Fruit fly (Drosophila melanogaster) whole organism, embryonic: ENCODE data around the gene Cbl.

Experiments used
- ATbp ChIP-seq: fragments of 200-800 bp; sonication (Bioruptor generic); optimal IDR thresholded peaks from 2 replicates; lab custom pipeline; 2017; ENCODE audit warnings: missing biosample characterization, mild to moderate bottlenecking, missing genetic modification characterization, missing genetic modification reagents
- Ada2b ChIP-seq: fragments of 200-800 bp; sonication (Bioruptor generic); IDR thresholded peaks from 2 replicates; pipeline ENCODE4 v1.3.6; 2022; ENCODE audit warnings: missing biosample characterization, missing genetic modification characterization
- B-H1 ChIP-seq: fragments of 200-800 bp; sonication (Bioruptor generic); IDR thresholded peaks from 3 replicates; pipeline ENCODE4 v1.3.6; 2022; ENCODE audit warnings: missing biosample characterization, missing genetic modification characterization
- CG10147 ChIP-seq: fragments of 200-800 bp; sonication (Bioruptor generic); optimal IDR thresholded peaks from 2 replicates; lab custom pipeline; 2019; ENCODE audit warnings: missing biosample characterization, mild to moderate bottlenecking, missing genetic modification characterization, moderate library complexity
- CG11504 ChIP-seq: fragments of 200-800 bp; sonication (Bioruptor generic); optimal IDR thresholded peaks from 3 replicates; lab custom pipeline; 2019; ENCODE audit warnings: missing biosample characterization, mild to moderate bottlenecking, missing genetic modification characterization, moderate library complexity
- CG11723 ChIP-seq: fragments of 200-800 bp; sonication (Bioruptor generic); optimal IDR thresholded peaks from 2 replicates; lab custom pipeline; 2017; ENCODE audit warnings: missing biosample characterization, mild to moderate bottlenecking, missing genetic modification characterization
- CG12299 ChIP-seq: fragments of 200-800 bp; sonication (Bioruptor generic); optimal IDR thresholded peaks from 2 replicates; lab custom pipeline; 2018; ENCODE audit warnings: missing biosample characterization, mild to moderate bottlenecking, missing genetic modification characterization
- CG13775 ChIP-seq: fragments of 200-800 bp; sonication (Bioruptor generic); optimal IDR thresholded peaks from 3 replicates; lab custom pipeline; 2017; ENCODE audit warnings: missing biosample characterization, mild to moderate bottlenecking, missing genetic modification characterization
- CG16863 ChIP-seq: fragments of 200-800 bp; sonication (Bioruptor generic); optimal IDR thresholded peaks from 3 replicates; lab custom pipeline; 2016; ENCODE audit warnings: missing biosample characterization, missing genetic modification characterization
- CG2199 ChIP-seq: fragments of 200-800 bp; sonication (Bioruptor generic); IDR thresholded peaks from 3 replicates; pipeline ENCODE4 v1.3.6; 2022; ENCODE audit warnings: missing biosample characterization, missing genetic modification characterization
- CG2202 ChIP-seq: fragments of 200-800 bp; sonication (Bioruptor generic); optimal IDR thresholded peaks from 2 replicates; lab custom pipeline; 2018; ENCODE audit warnings: missing biosample characterization, mild to moderate bottlenecking, missing genetic modification characterization
- CG2712 ChIP-seq: fragments of 200-800 bp; optimal IDR thresholded peaks from 3 replicates; lab custom pipeline; 2019; ENCODE audit warnings: missing biosample characterization, mild to moderate bottlenecking, missing genetic modification characterization, moderate library complexity
- CG30403 ChIP-seq: fragments of 200-800 bp; sonication (Bioruptor generic); optimal IDR thresholded peaks from 3 replicates; lab custom pipeline; 2016; ENCODE audit warnings: missing biosample characterization, missing genetic modification characterization
- CG4707 ChIP-seq: fragments of 200-800 bp; sonication (Bioruptor generic); optimal IDR thresholded peaks from 2 replicates; lab custom pipeline; 2018; ENCODE audit warnings: missing biosample characterization, mild to moderate bottlenecking, missing genetic modification characterization, moderate library complexity
- CG6654 ChIP-seq: fragments of 200-800 bp; sonication (Bioruptor generic); optimal IDR thresholded peaks from 2 replicates; lab custom pipeline; 2017; ENCODE audit warnings: missing biosample characterization, mild to moderate bottlenecking, missing genetic modification characterization
- CG6689 ChIP-seq: fragments of 200-800 bp; sonication (Bioruptor generic); IDR thresholded peaks from 2 replicates; pipeline ENCODE4 v1.3.6; 2022; ENCODE audit warnings: missing biosample characterization, missing genetic modification characterization
- CG6854 ChIP-seq: fragments of 200-800 bp; sonication (Bioruptor generic); optimal IDR thresholded peaks from 3 replicates; lab custom pipeline; 2017; ENCODE audit warnings: missing biosample characterization, mild to moderate bottlenecking, missing genetic modification characterization
- CG7372 ChIP-seq: fragments of 200-800 bp; sonication (Bioruptor generic); IDR thresholded peaks from 2 replicates; pipeline ENCODE4 v1.3.6; 2022; ENCODE audit warnings: missing biosample characterization, missing genetic modification characterization
- CG7786 ChIP-seq: fragments of 200-800 bp; sonication (Bioruptor generic); optimal IDR thresholded peaks from 2 replicates; lab custom pipeline; 2016; ENCODE audit warnings: missing biosample characterization, missing genetic modification characterization
- CG8359 ChIP-seq: fragments of 200-800 bp; sonication (Bioruptor generic); optimal IDR thresholded peaks from 2 replicates; lab custom pipeline; 2017; ENCODE audit warnings: missing biosample characterization, mild to moderate bottlenecking, missing genetic modification characterization, borderline replicate concordance
- CG9876 ChIP-seq: fragments of 200-800 bp; sonication (Bioruptor generic); optimal IDR thresholded peaks from 2 replicates; lab custom pipeline; 2016; ENCODE audit warnings: missing biosample characterization, missing genetic modification characterization
- CTCF ChIP-seq: fragments of 200-800 bp; sonication (Bioruptor generic); optimal IDR thresholded peaks from 2 replicates; lab custom pipeline; 2017; ENCODE audit warnings: missing biosample characterization, mild to moderate bottlenecking, missing genetic modification characterization, moderate library complexity
- CoRest ChIP-seq: fragments of 200-800 bp; sonication (Bioruptor generic); optimal IDR thresholded peaks from 3 replicates; lab custom pipeline; 2018; ENCODE audit warnings: missing biosample characterization, mild to moderate bottlenecking, missing genetic modification characterization, moderate library complexity
- D ChIP-seq, 2 experiments: fragments of 200-800 bp in 1 of 2; fragments of >200 bp in 1 of 2; sonication (Bioruptor generic) in 1 of 2; optimal IDR thresholded peaks; 2 replicates in 1 of 2; 3 replicates in 1 of 2; lab custom pipeline; 2017; ENCODE audit warnings: mild to moderate bottlenecking in 1 of 2, missing biosample characterization in 1 of 2, missing genetic modification characterization in 1 of 2, missing genetic modification reagents in 1 of 2
- Dip2 ChIP-seq: fragments of 200-800 bp; sonication (Bioruptor generic); IDR thresholded peaks from 2 replicates; pipeline ENCODE4 v1.3.6; 2022; ENCODE audit warnings: missing biosample characterization, missing genetic modification characterization
- E2f2 ChIP-seq: fragments of 200-800 bp; sonication (Bioruptor generic); IDR thresholded peaks from 2 replicates; pipeline ENCODE4 v1.3.6; 2022; ENCODE audit warnings: missing biosample characterization, missing genetic modification characterization
- Elba2 ChIP-seq: fragments of 200-800 bp; sonication (Bioruptor generic); optimal IDR thresholded peaks from 3 replicates; lab custom pipeline; 2016; ENCODE audit warnings: missing biosample characterization, missing genetic modification characterization
- Ets97D ChIP-seq: fragments of 200-800 bp; sonication (Bioruptor generic); optimal IDR thresholded peaks from 3 replicates; lab custom pipeline; 2016; ENCODE audit warnings: missing biosample characterization, missing genetic modification characterization
- HLHmδ ChIP-seq: fragments of 200-800 bp; sonication (Bioruptor generic); optimal IDR thresholded peaks from 2 replicates; lab custom pipeline; 2018; ENCODE audit warnings: missing biosample characterization, mild to moderate bottlenecking, missing genetic modification characterization, moderate library complexity
- Hand ChIP-seq: fragments of 200-800 bp; sonication (Bioruptor generic); optimal IDR thresholded peaks from 2 replicates; lab custom pipeline; 2017; ENCODE audit warnings: mild to moderate bottlenecking, missing biosample characterization, missing genetic modification reagents, missing genetic modification characterization
- Mrtf ChIP-seq: fragments of 200-800 bp; sonication (Bioruptor generic); IDR thresholded peaks from 3 replicates; pipeline ENCODE4 v1.3.6; 2022; ENCODE audit warnings: missing biosample characterization, missing genetic modification characterization
- Pdp1 ChIP-seq, 2 experiments: fragments of 200-800 bp; sonication (Bioruptor generic); optimal IDR thresholded peaks; 3 replicates each; lab custom pipeline; 2016; ENCODE audit warnings: missing biosample characterization in 2 of 2, missing genetic modification characterization in 2 of 2, mild to moderate bottlenecking in 1 of 2, moderate library complexity in 1 of 2
- Ptx1 ChIP-seq: fragments of 200-800 bp; sonication (Bioruptor generic); IDR thresholded peaks from 2 replicates; pipeline ENCODE4 v1.3.6; 2022; ENCODE audit warnings: missing biosample characterization, missing genetic modification characterization
- Scr ChIP-seq: fragments of 200-800 bp; sonication (Bioruptor generic); IDR thresholded peaks from 2 replicates; pipeline ENCODE4 v1.3.6; 2022; ENCODE audit warnings: missing biosample characterization, missing genetic modification characterization; ENCODE audit not compliant: partially characterized antibody
- Sox102F ChIP-seq: fragments of 200-800 bp; sonication (Bioruptor generic); optimal IDR thresholded peaks from 2 replicates; lab custom pipeline; 2018; ENCODE audit warnings: missing biosample characterization, mild to moderate bottlenecking, missing genetic modification characterization, moderate library complexity
- abd-A ChIP-seq: fragments of 200-800 bp; sonication (Bioruptor generic); optimal IDR thresholded peaks from 3 replicates; lab custom pipeline; 2019; ENCODE audit warnings: missing biosample characterization, mild to moderate bottlenecking, missing genetic modification characterization, moderate library complexity
- cg ChIP-seq: fragments of 200-800 bp; sonication (Bioruptor generic); optimal IDR thresholded peaks from 3 replicates; lab custom pipeline; 2019; ENCODE audit warnings: missing biosample characterization, mild to moderate bottlenecking, missing genetic modification characterization, moderate library complexity
- crol ChIP-seq: fragments of 200-800 bp; sonication (Bioruptor generic); IDR thresholded peaks from 2 replicates; pipeline ENCODE4 v1.3.6; 2022; ENCODE audit warnings: missing biosample characterization, missing genetic modification characterization
- dmrt11E ChIP-seq: fragments of 200-800 bp; sonication (Bioruptor generic); optimal IDR thresholded peaks from 3 replicates; lab custom pipeline; 2018; ENCODE audit warnings: missing biosample characterization, mild to moderate bottlenecking, missing genetic modification characterization, moderate library complexity
- en ChIP-seq: fragments of 200-800 bp; sonication (Bioruptor generic); optimal IDR thresholded peaks from 2 replicates; lab custom pipeline; 2016; ENCODE audit warnings: missing biosample characterization, missing genetic modification characterization
- hbn ChIP-seq: fragments of 200-800 bp; sonication (Bioruptor generic); IDR thresholded peaks from 2 replicates; pipeline ENCODE4 v1.3.6; 2022; ENCODE audit warnings: missing biosample characterization, missing genetic modification characterization; ENCODE audit not compliant: partially characterized antibody
- sd ChIP-seq: fragments of 200-800 bp; sonication (Bioruptor generic); optimal IDR thresholded peaks from 3 replicates; lab custom pipeline; 2018; ENCODE audit warnings: missing biosample characterization, mild to moderate bottlenecking, missing genetic modification characterization, moderate library complexity
- sens ChIP-seq: fragments of 200-800 bp; sonication (Bioruptor generic); peaks from one replicate; lab custom pipeline; 2016; ENCODE audit warnings: missing biosample characterization, missing genetic modification characterization
- sima ChIP-seq: fragments of 200-800 bp; sonication (Bioruptor generic); optimal IDR thresholded peaks from 2 replicates; lab custom pipeline; 2016; ENCODE audit warnings: missing biosample characterization, missing genetic modification characterization
- slp2 ChIP-seq: fragments of 200-800 bp; sonication (Bioruptor generic); optimal IDR thresholded peaks from 2 replicates; lab custom pipeline; 2016; ENCODE audit warnings: missing biosample characterization, missing genetic modification characterization
- tin ChIP-seq: fragments of 200-800 bp; sonication (Bioruptor generic); optimal IDR thresholded peaks from 3 replicates; lab custom pipeline; 2016; ENCODE audit warnings: missing biosample characterization, missing genetic modification characterization
- tll ChIP-seq, 2 experiments: fragments of 200-800 bp in 1 of 2; fragments of >200 bp in 1 of 2; sonication (Bioruptor generic) in 1 of 2; optimal IDR thresholded peaks; 2 replicates each; lab custom pipeline; 2017 to 2019; ENCODE audit warnings: missing biosample characterization in 2 of 2, missing genetic modification characterization in 2 of 2, mild to moderate bottlenecking in 1 of 2, moderate library complexity in 1 of 2
- ttk ChIP-seq: fragments of 200-800 bp; sonication (Bioruptor generic); IDR thresholded peaks from 2 replicates; pipeline ENCODE4 v2.1.2; 2022; ENCODE audit warnings: missing biosample characterization, missing genetic modification characterization

Gene Cbl

DNA sequence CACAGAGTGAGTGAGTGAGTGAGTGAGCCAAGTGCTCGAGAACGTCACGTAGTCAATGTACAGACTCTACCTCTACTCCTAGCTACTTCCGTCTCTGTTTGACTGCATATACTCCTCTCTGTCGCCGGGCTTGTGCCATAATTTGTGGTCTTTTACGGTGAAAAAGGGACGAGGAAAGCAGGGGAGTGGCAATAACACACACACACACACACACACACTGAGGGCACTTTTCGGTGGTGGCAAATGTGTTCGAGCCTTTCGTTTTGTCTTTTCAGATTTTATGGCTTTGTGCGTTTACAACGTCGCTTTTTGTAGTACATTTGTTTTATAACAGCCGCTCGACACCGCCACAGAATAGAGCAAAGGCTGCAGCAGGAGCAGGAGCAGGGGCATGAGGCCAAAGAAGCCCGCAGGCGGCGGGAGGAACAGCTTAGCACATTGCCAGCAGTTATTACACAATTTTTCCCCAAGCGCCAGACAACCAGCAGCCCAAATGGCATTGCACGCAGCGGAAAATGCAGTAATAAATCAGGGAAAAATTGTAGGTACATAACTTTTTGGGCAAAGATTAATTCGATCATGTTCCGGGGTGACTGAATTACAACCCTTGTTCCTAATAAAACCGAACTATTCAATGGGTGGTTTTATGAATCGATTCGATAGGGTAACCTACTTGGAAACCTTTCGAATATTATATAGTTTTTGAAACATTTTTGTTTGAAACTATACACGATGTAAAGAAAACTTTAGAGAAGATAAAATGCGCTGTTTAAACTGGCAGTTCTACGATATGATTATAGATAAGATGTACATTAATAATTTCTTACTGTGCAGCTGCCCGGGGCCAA lies 34.2 kb downstream of the Cbl start (continued):
- TF ChIP-seq en (GFP tag; lab: Kevin White, UChicago), result no peak
- no peak for TF ChIP-seq CG16863 (GFP tag; lab: Kevin White, UChicago)
- peak; percentile 0 for TF ChIP-seq dmrt11E
- no peak for TF ChIP-seq CG11723 (GFP tag; lab: Kevin White, UChicago)
- TF ChIP-seq CG2202, result no peak
- TF ChIP-seq Ets97D (GFP tag; lab: Kevin White, UChicago), result no peak
- peak; percentile 9 for TF ChIP-seq CG4707 (GFP tag; lab: Kevin White, UChicago)
- TF ChIP-seq CTCF (GFP tag; lab: Kevin White, UChicago), result no peak
- TF ChIP-seq CG11504, result peak; percentile 61
- TF ChIP-seq CG6854, result no peak
- TF ChIP-seq tll (GFP tag; optimal IDR thresholded peaks at IDR 0.05; lab: Kevin White, UChicago), result peak in 1 of 2 experiments; percentile 33
- no peak for TF ChIP-seq ttk
- TF ChIP-seq sd (tag; lab: Kevin White, UChicago), result no peak
- no peak for TF ChIP-seq sima (GFP tag; lab: Kevin White, UChicago)
- TF ChIP-seq E2f2, result 0 out of 2 replicates have a peak, but pooled peaks have one; percentile 7
- TF ChIP-seq ATbp (GFP tag; lab: Kevin White, UChicago), result peak; percentile 0
- TF ChIP-seq B-H1 (GFP tag; lab: Robert Waterston, UW), result no peak
- peak; percentile 36 for TF ChIP-seq CG30403 (GFP tag; lab: Kevin White, UChicago)
- TF ChIP-seq CG6654 (GFP tag; lab: Kevin White, UChicago), result no peak
- no peak for TF ChIP-seq CG12299 (tag; lab: Kevin White, UChicago)
- TF ChIP-seq CG9876 (GFP tag; lab: Kevin White, UChicago), result no peak
- TF ChIP-seq Elba2 (GFP tag; lab: Kevin White, UChicago), result no peak
- TF ChIP-seq Sox102F, result peak; percentile 36
- TF ChIP-seq CG6689 (GFP tag; lab: Robert Waterston, UW), result 0 out of 2 replicates have a peak, but pooled peaks have one; percentile 29
- TF ChIP-seq hbn (GFP tag; lab: Robert Waterston, UW), result no peak
- TF ChIP-seq CG2199 (GFP tag; lab: Robert Waterston, UW), result peak; percentile 71; the same call in 1 of the 3 replicates
- TF ChIP-seq CG7786 (GFP tag; lab: Kevin White, UChicago), result no peak
- peak; percentile 49 for TF ChIP-seq sens (GFP tag; lab: Kevin White, UChicago)
- peak; percentile 11 for TF ChIP-seq CG8359 (GFP tag; lab: Kevin White, UChicago)
- no peak for TF ChIP-seq Ada2b (GFP tag; lab: Robert Waterston, UW)
- peak; percentile 14 for TF ChIP-seq CoRest (tag; lab: Kevin White, UChicago)
- TF ChIP-seq Hand (GFP tag; lab: Kevin White, UChicago), result no peak
- peak; percentile 30; the same call in 1 of the 2 replicates for TF ChIP-seq Ptx1 (GFP tag; lab: Robert Waterston, UW)
- TF ChIP-seq HLHmδ (GFP tag; lab: Kevin White, UChicago), result peak; percentile 19
- TF ChIP-seq Dip2, result no peak
- TF ChIP-seq CG10147 (GFP tag; lab: Kevin White, UChicago), result peak; percentile 4
- peak; percentile 88 for TF ChIP-seq crol (GFP tag; lab: Robert Waterston, UW)
- 0 out of 2 replicates have a peak, but pooled peaks have one; percentile 14 for TF ChIP-seq Scr (GFP tag; lab: Robert Waterston, UW)
- TF ChIP-seq Mrtf (GFP tag; lab: Robert Waterston, UW), result no peak
- TF ChIP-seq CG7372 (GFP tag; lab: Robert Waterston, UW), result no peak
- peak; percentile 92 for TF ChIP-seq abd-A
- TF ChIP-seq Pdp1 (GFP tag; optimal IDR thresholded peaks at IDR 0.05; lab: Kevin White, UChicago), result peak in 1 of 2 experiments; percentile 59
- peak; percentile 23 for TF ChIP-seq CG13775 (GFP tag; lab: Kevin White, UChicago)
- TF ChIP-seq D (optimal IDR thresholded peaks at IDR 0.05; lab: Kevin White, UChicago), result peak; percentile 30
- peak; percentile 17 for TF ChIP-seq D (GFP tag; optimal IDR thresholded peaks at IDR 0.05; lab: Kevin White, UChicago)
- no peak for TF ChIP-seq slp2 (GFP tag; lab: Kevin White, UChicago)
- peak; percentile 40 for TF ChIP-seq CG2712 (tag; lab: Kevin White, UChicago)
- peak; percentile 73 for TF ChIP-seq cg (GFP tag; lab: Kevin White, UChicago)
- no peak for TF ChIP-seq tin (GFP tag; lab: Kevin White, UChicago)
